Fruit fly (Drosophila melanogaster): ENCODE measurements around the gene CG12730.

Gene CG12730

dm6 chrX:5496727-5497126 is 19.7 kb upstream of the CG12730 start:
- TF ChIP-seq Ets65A (GFP tag) = peak; percentile 59
- no peak for TF ChIP-seq trh (GFP tag; optimal IDR thresholded peaks at IDR 0.05)
- TF ChIP-seq Lhr (GFP tag; optimal IDR thresholded peaks at IDR 0.05) = no peak
- TF ChIP-seq dan (GFP tag; IDR thresholded peaks at IDR 0.05) = no peak
- no peak for TF ChIP-seq Hey (tag; optimal IDR thresholded peaks at IDR 0.05)
- TF ChIP-seq sima (GFP tag; optimal IDR thresholded peaks at IDR 0.05) = no peak
- no peak for TF ChIP-seq ind (GFP tag; optimal IDR thresholded peaks at IDR 0.05)
- TF ChIP-seq CG9932 (GFP tag; IDR thresholded peaks at IDR 0.05) = no peak

dm6 chrX:5501129-5501528 is 15.3 kb upstream of the CG12730 start, which contains the start of the genes CG32762 and CG4151:
Gene CG32762, minus strand, starts transcription at chrX:5501229.
Gene CG4151, plus strand, starts transcription at chrX:5501476.
- TF ChIP-seq phol (tag; optimal IDR thresholded peaks at IDR 0.05) (no peak), lov (optimal IDR thresholded peaks at IDR 0.05) (no peak), lov (GFP tag; IDR thresholded peaks at IDR 0.05) (no peak), Dref (GFP tag; IDR thresholded peaks at IDR 0.05) (no peak), D19B (GFP tag; optimal IDR thresholded peaks at IDR 0.05) (no peak), ac (GFP tag; optimal IDR thresholded peaks at IDR 0.05) (no peak), Xbp1 (GFP tag; optimal IDR thresholded peaks at IDR 0.05) (no peak), ewg (GFP tag; optimal IDR thresholded peaks at IDR 0.05) (no peak), btn (GFP tag; optimal IDR thresholded peaks at IDR 0.05) (no peak), Elba2 (GFP tag; optimal IDR thresholded peaks at IDR 0.05) (no peak), CG17912 (GFP tag; optimal IDR thresholded peaks at IDR 0.05) (no peak), ab (GFP tag; optimal IDR thresholded peaks at IDR 0.05) (no peak), Mad (GFP tag; optimal IDR thresholded peaks at IDR 0.05) (no peak), CG13424 (tag; optimal IDR thresholded peaks at IDR 0.05) (no peak), CG33213 (GFP tag; optimal IDR thresholded peaks at IDR 0.05) (no peak), CG10147 (GFP tag; optimal IDR thresholded peaks at IDR 0.05) (no peak), grn (GFP tag; optimal IDR thresholded peaks at IDR 0.05) (no peak), pho (GFP tag; optimal IDR thresholded peaks at IDR 0.05) (no peak)

dm6 chrX:5503916-5504315 is 12.5 kb upstream of the CG12730 start:
- TF ChIP-seq Drgx (GFP tag; IDR thresholded peaks at IDR 0.05) = peak; percentile 60; the same call in 1 of the 2 replicates
- TF ChIP-seq CTCF (GFP tag; optimal IDR thresholded peaks at IDR 0.05) = no peak

dm6 chrX:5511167-5511566 is 5.2 kb upstream of the CG12730 start:
- no peak for TF ChIP-seq CG11696 (GFP tag; IDR thresholded peaks at IDR 0.05)
- peak; percentile 95 for TF ChIP-seq Hr39 (optimal IDR thresholded peaks at IDR 0.05)
- TF ChIP-seq CG17612 (GFP tag; IDR thresholded peaks at IDR 0.05) = no peak
- TF ChIP-seq vnd (GFP tag; IDR thresholded peaks at IDR 0.05; ENCODE audit: partially characterized antibody) = no peak
- no peak for TF ChIP-seq so (GFP tag; IDR thresholded peaks at IDR 0.05)
- TF ChIP-seq PHDP (tag; optimal IDR thresholded peaks at IDR 0.05) = no peak

dm6 chrX:5515151-5515550 is 1.3 kb upstream of the CG12730 start:
- TF ChIP-seq CG6813 (GFP tag; optimal IDR thresholded peaks at IDR 0.05) (no peak), Dip2 (GFP tag; IDR thresholded peaks at IDR 0.05) (no peak), Hr39 (optimal IDR thresholded peaks at IDR 0.05) (peak; percentile 61)
